Worm (Caenorhabditis elegans) whole organism, L4/young adult: ENCODE results near the gene T03G11.9.

Experiments used
- W03F9.2 ChIP-seq: fragments of 150-350 bp; optimal IDR thresholded peaks from 2 replicates; lab custom pipeline; 2014; ENCODE audit warnings: missing biosample characterization, missing genetic modification characterization
- dao-5 ChIP-seq: sonication (generic microtip); optimal IDR thresholded peaks from 2 replicates; lab custom pipeline; 2016; ENCODE audit warnings: missing genotype, missing genetic modification characterization, moderate library complexity, missing compliant biosample characterization
- him-1 ChIP-seq: sonication (generic microtip); optimal IDR thresholded peaks from 2 replicates; lab custom pipeline; 2016; ENCODE audit warnings: missing genotype, missing genetic modification reagents, missing genetic modification characterization, missing compliant biosample characterization

The T03G11.9 gene

ce11 chrX:5164054-5164453 lies 20.0 kb upstream of the T03G11.9 start:
- TF ChIP-seq W03F9.2 (tag; lab: Kevin White, UChicago): no peak

- TF ChIP-seq W03F9.2 (tag; lab: Kevin White, UChicago) (peak; percentile 90), dao-5 (tag; lab: Kevin White, UChicago) (no peak), him-1 (tag; lab: Kevin White, UChicago) (peak; percentile 64)
Observed at ce11 chrX:5165037-5165436, 19.0 kb upstream of the T03G11.9 start, which contains the start of gene mans-3. Gene mans-3 (plus strand): TSS chrX:5165395.

ce11 chrX:5168770-5169169 lies 15.3 kb upstream of the T03G11.9 start:
- no peak for TF ChIP-seq him-1 (tag; lab: Kevin White, UChicago)
- no peak for TF ChIP-seq W03F9.2 (tag; lab: Kevin White, UChicago)
- TF ChIP-seq dao-5 (tag; lab: Kevin White, UChicago): no peak

ce11 chrX:5171085-5171484 lies 12.9 kb upstream of the T03G11.9 start, which contains the start of gene T03G11.10:
Gene T03G11.10 (minus strand): TSS chrX:5171185.
- TF ChIP-seq dao-5 (tag; lab: Kevin White, UChicago) (no peak), him-1 (tag; lab: Kevin White, UChicago) (no peak), W03F9.2 (tag; lab: Kevin White, UChicago) (no peak)

- TF ChIP-seq him-1 (tag; lab: Kevin White, UChicago): no peak
- TF ChIP-seq dao-5 (tag; lab: Kevin White, UChicago): no peak
Observed at ce11 chrX:5174256-5174655, 9.8 kb upstream of the T03G11.9 start, which contains the start of gene zchc-1A. Gene zchc-1A (plus strand): TSS chrX:5174369.

- no peak for TF ChIP-seq W03F9.2 (tag; lab: Kevin White, UChicago)
- TF ChIP-seq dao-5 (tag; lab: Kevin White, UChicago): no peak
- TF ChIP-seq him-1 (tag; lab: Kevin White, UChicago): no peak
Observed at ce11 chrX:5179050-5179449, 5.0 kb upstream of the T03G11.9 start, which contains the start of gene metl-9. Gene metl-9 (minus strand): TSS chrX:5179150.

- TF ChIP-seq him-1 (tag; lab: Kevin White, UChicago): no peak
- no peak for TF ChIP-seq dao-5 (tag; lab: Kevin White, UChicago)
- no peak for TF ChIP-seq W03F9.2 (tag; lab: Kevin White, UChicago)
Observed at ce11 chrX:5179874-5180273, 4.2 kb upstream of the T03G11.9 start, which contains the start of gene sru-48. Gene sru-48 (plus strand): TSS chrX:5180174.

- no peak for TF ChIP-seq him-1 (tag; lab: Kevin White, UChicago)
- TF ChIP-seq W03F9.2 (tag; lab: Kevin White, UChicago): no peak
- no peak for TF ChIP-seq dao-5 (tag; lab: Kevin White, UChicago)
Observed at ce11 chrX:5188977-5189376, 4.9 kb downstream of the T03G11.9 start, which contains the start of gene zig-6. Gene zig-6 (minus strand): TSS chrX:5189077.

ce11 chrX:5190061-5190460 lies 6.0 kb downstream of the T03G11.9 start:
- TF ChIP-seq dao-5 (tag; lab: Kevin White, UChicago) (no peak), W03F9.2 (tag; lab: Kevin White, UChicago) (no peak), him-1 (tag; lab: Kevin White, UChicago) (no peak)

- TF ChIP-seq him-1 (tag; lab: Kevin White, UChicago) (no peak), dao-5 (tag; lab: Kevin White, UChicago) (no peak), W03F9.2 (tag; lab: Kevin White, UChicago) (no peak)
Observed at ce11 chrX:5193402-5193801, 9.4 kb downstream of the T03G11.9 start.

- TF ChIP-seq dao-5 (tag; lab: Kevin White, UChicago): no peak
- TF ChIP-seq W03F9.2 (tag; lab: Kevin White, UChicago): no peak
- TF ChIP-seq him-1 (tag; lab: Kevin White, UChicago): no peak
Observed at ce11 chrX:5195462-5196160, 11.6 kb downstream of the T03G11.9 start, which contains the start of gene pqn-62. Gene pqn-62 (plus strand): TSS chrX:5196110.

- TF ChIP-seq him-1 (tag; lab: Kevin White, UChicago): no peak
- TF ChIP-seq dao-5 (tag; lab: Kevin White, UChicago): no peak
- no peak for TF ChIP-seq W03F9.2 (tag; lab: Kevin White, UChicago)
Observed at ce11 chrX:5197440-5197839, 13.4 kb downstream of the T03G11.9 start.

- no peak for TF ChIP-seq him-1 (tag; lab: Kevin White, UChicago)
- TF ChIP-seq dao-5 (tag; lab: Kevin White, UChicago): no peak
- TF ChIP-seq W03F9.2 (tag; lab: Kevin White, UChicago): no peak
Observed at ce11 chrX:5199245-5199644, 15.2 kb downstream of the T03G11.9 start.
